Worm (Caenorhabditis elegans): ENCODE results near the gene cest-30.

cest-30 gene

DNA sequence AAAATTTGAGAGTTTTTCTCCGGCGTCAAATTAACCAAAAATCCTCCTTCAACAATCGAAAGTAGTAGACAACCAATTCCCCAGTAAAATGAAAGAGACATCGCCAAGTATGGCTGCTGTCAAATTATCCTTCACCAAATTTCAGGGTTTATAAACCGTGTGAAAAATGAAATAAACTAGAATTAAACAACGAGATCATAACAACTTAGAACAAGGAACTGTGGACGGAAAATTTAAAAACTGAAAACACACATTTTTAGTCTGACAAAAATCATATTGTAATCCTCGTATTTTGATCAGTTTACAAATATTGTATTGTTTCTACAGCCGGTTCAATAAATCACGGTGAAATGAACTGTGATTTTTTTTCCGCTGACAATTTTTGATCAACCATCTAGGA lies at the start of gene cest-30:
Gene cest-30 (minus strand): TSS at position 101 of the 400 bp plus-strand sequence.
- no peak for TF ChIP-seq W03F9.2 (tag; optimal IDR thresholded peaks at IDR 0.05)
- no peak for TF ChIP-seq him-1 (tag; optimal IDR thresholded peaks at IDR 0.05)

ce11 chrV:5312453-5312852 lies 49.6 kb upstream of the cest-30 start, which contains the start of gene C10G8.3:
Gene C10G8.3, plus strand, starts transcription at chrV:5312753.
- TF ChIP-seq W03F9.2 (tag; optimal IDR thresholded peaks at IDR 0.05), result no peak
- TF ChIP-seq him-1 (tag; optimal IDR thresholded peaks at IDR 0.05), result no peak
- TF ChIP-seq dao-5 (tag; optimal IDR thresholded peaks at IDR 0.05), result no peak

DNA sequence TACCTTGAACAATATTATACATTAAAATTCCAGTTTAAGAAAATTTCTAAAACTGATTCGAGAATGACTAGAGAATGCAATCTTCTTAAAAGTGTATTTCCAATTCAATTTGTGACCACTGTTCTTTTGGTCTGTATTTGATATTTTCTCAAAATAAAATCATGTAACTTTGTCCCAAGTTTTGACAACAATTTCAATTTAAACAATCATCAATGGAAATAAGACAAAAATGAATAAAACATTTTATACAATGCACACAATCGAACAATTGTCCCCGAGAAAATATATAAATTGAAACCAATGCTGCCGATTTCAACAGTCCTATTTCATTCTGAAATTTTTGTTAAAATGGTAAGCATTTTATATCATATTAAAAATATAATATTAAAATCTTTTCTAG lies 48.7 kb upstream of the cest-30 start, which contains the start of gene C10G8.4:
Gene C10G8.4 (plus strand): TSS at position 301 of the 400 bp plus-strand sequence.
- TF ChIP-seq him-1 (tag; optimal IDR thresholded peaks at IDR 0.05), result no peak
- no peak for TF ChIP-seq dao-5 (tag; optimal IDR thresholded peaks at IDR 0.05)

ce11 chrV:5304366-5304765 lies 41.5 kb upstream of the cest-30 start:
- no peak for TF ChIP-seq him-1 (tag; optimal IDR thresholded peaks at IDR 0.05)
- TF ChIP-seq W03F9.2 (tag; optimal IDR thresholded peaks at IDR 0.05), result no peak
- no peak for TF ChIP-seq dao-5 (tag; optimal IDR thresholded peaks at IDR 0.05)

- no peak for TF ChIP-seq him-1 (tag; optimal IDR thresholded peaks at IDR 0.05)
- TF ChIP-seq W03F9.2 (tag; optimal IDR thresholded peaks at IDR 0.05), result no peak
- no peak for TF ChIP-seq dao-5 (tag; optimal IDR thresholded peaks at IDR 0.05)
Observed at ce11 chrV:5303389-5303788, 40.5 kb upstream of the cest-30 start, which contains the start of gene ncx-2. Gene ncx-2, plus strand, starts transcription at chrV:5303689.

ce11 chrV:5301226-5301625 lies 38.3 kb upstream of the cest-30 start:
- TF ChIP-seq dao-5 (tag; optimal IDR thresholded peaks at IDR 0.05) (no peak), him-1 (tag; optimal IDR thresholded peaks at IDR 0.05) (no peak), W03F9.2 (tag; optimal IDR thresholded peaks at IDR 0.05) (no peak)

- TF ChIP-seq him-1 (tag; optimal IDR thresholded peaks at IDR 0.05), result no peak
- no peak for TF ChIP-seq W03F9.2 (tag; optimal IDR thresholded peaks at IDR 0.05)
- TF ChIP-seq dao-5 (tag; optimal IDR thresholded peaks at IDR 0.05), result no peak
Observed at ce11 chrV:5297740-5298139, 34.8 kb upstream of the cest-30 start.

- TF ChIP-seq W03F9.2 (tag; optimal IDR thresholded peaks at IDR 0.05) (no peak), him-1 (tag; optimal IDR thresholded peaks at IDR 0.05) (no peak), dao-5 (tag; optimal IDR thresholded peaks at IDR 0.05) (no peak)
Observed at ce11 chrV:5295940-5296339, 33.0 kb upstream of the cest-30 start.

- TF ChIP-seq W03F9.2 (tag; optimal IDR thresholded peaks at IDR 0.05) (no peak), dao-5 (tag; optimal IDR thresholded peaks at IDR 0.05) (no peak), him-1 (tag; optimal IDR thresholded peaks at IDR 0.05) (no peak)
Observed at ce11 chrV:5288676-5289075, 25.8 kb upstream of the cest-30 start.

DNA sequence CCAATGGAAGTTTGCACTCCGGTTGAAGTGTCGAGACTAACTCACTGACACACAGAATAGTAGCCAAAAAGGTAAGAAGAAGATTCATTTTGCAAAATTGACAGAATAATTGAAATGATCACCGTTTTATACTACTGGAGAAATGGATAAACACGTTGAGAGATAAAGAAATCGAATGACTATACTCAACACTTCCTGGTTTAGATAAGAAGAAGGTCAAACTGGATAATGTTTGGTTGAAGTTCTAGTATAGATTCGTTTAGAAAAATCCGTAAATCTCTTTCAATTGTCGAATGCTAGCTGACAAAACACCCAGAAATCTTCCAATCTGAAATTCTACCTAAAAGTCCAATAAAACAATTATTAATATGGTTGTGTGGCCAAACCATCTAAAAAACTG lies 24.4 kb upstream of the cest-30 start, which contains the start of gene Y49G5A.1:
Gene Y49G5A.1 (minus strand): TSS at position 101 of the 400 bp plus-strand sequence.
- no peak for TF ChIP-seq W03F9.2 (tag; optimal IDR thresholded peaks at IDR 0.05)
- no peak for TF ChIP-seq him-1 (tag; optimal IDR thresholded peaks at IDR 0.05)
- TF ChIP-seq dao-5 (tag; optimal IDR thresholded peaks at IDR 0.05), result no peak

DNA sequence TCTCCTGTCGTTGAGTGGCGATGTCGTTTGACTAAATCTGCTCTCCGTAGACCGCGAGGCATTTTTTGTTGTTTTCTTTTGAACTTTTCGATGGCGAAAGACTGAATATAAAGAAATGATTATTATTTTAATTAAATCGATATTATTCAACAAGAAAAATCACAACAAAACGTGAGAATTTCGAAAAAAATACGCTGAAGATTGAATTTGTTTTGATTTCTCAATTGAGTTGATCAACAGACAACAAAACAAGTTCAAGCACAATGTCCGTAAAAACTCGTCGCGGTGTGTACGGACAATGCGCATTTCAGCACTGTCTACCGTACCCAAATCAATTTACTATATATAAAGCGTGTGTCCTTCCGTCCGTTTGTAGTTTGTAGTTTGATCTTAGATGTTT lies 15.1 kb upstream of the cest-30 start, which contains the start of gene B0238.9:
Gene B0238.9 (minus strand): TSS at position 101 of the 400 bp plus-strand sequence.
- no peak for TF ChIP-seq dao-5 (tag; optimal IDR thresholded peaks at IDR 0.05)
- no peak for TF ChIP-seq him-1 (tag; optimal IDR thresholded peaks at IDR 0.05)
- TF ChIP-seq W03F9.2 (tag; optimal IDR thresholded peaks at IDR 0.05), result no peak

ce11 chrV:5275426-5276007 lies 12.6 kb upstream of the cest-30 start:
- TF ChIP-seq dao-5 (tag; optimal IDR thresholded peaks at IDR 0.05) (no peak), him-1 (tag; optimal IDR thresholded peaks at IDR 0.05) (no peak), W03F9.2 (tag; optimal IDR thresholded peaks at IDR 0.05) (no peak)

DNA sequence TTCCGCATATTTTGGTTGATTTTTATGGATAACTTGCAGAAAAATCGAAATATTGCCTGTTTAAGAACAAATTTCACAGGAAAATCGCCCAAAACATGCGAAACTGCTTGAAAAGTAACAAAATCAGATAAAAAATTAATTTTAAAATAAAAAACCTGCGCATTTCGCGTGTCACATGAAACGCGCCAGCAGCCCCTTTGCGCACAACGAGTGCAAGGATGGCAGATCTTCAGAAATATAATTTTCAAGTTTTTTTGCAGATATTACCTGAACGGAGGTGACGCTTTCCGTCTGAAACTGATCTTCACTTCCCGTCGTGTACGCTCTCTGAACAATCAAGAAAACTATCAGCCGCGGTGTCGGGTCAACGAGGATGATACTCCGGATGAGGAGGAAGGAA lies 12.1 kb upstream of the cest-30 start:
- no peak for TF ChIP-seq him-1 (tag; optimal IDR thresholded peaks at IDR 0.05)
- TF ChIP-seq W03F9.2 (tag; optimal IDR thresholded peaks at IDR 0.05), result peak; percentile 36

DNA sequence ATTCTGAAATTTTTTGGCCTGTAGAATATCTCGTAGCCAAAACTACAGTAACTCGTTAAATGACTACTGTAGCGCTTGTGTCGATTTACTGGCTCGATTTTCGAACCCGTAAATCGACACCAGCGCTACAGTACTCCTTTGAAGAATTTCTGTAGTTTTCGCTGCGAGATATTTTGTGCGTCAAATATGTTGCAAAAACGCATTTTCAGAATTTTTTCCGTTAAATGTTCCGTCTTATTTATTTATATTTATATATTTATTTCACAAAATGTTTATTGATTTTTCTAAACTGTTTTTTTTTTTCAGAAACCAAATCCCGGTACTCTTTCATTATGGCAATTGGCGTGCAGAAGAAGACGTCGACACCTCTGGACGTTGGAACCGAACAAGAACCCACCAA lies 10.9 kb upstream of the cest-30 start, which contains the start of gene natc-2:
Gene natc-2 (plus strand): TSS at position 301 of the 400 bp plus-strand sequence.
- no peak for TF ChIP-seq W03F9.2 (tag; optimal IDR thresholded peaks at IDR 0.05)
- no peak for TF ChIP-seq him-1 (tag; optimal IDR thresholded peaks at IDR 0.05)
- no peak for TF ChIP-seq dao-5 (tag; optimal IDR thresholded peaks at IDR 0.05)

DNA sequence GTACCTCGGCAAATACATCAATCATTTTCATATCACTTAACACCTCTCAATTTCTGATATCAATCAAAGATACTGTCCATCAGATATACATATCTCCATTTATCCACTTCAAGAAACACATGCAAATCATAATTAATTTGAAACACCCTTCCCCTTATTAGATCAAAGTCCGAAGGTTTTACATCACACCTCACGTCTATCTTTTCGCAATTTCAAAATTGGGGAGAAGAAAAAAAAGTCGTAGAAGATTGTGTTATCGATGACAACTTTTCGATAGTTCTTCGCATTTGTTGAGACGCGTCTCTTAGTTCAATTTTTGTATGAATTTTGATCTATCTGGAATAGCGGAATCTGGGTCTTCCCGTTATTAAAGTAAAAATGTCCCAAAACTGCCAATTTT lies 10.3 kb upstream of the cest-30 start:
- TF ChIP-seq dao-5 (tag; optimal IDR thresholded peaks at IDR 0.05) (no peak), W03F9.2 (tag; optimal IDR thresholded peaks at IDR 0.05) (no peak), him-1 (tag; optimal IDR thresholded peaks at IDR 0.05) (no peak)
